Fruit fly (Drosophila melanogaster) whole organism, embryonic: ENCODE data around the gene mthl2.

Experiments
- CG12659 ChIP-seq: fragments of 200-800 bp; sonication (Bioruptor generic); optimal IDR thresholded peaks from 3 replicates; lab custom pipeline; 2017; ENCODE audit warnings: mild to moderate bottlenecking, missing biosample characterization, missing genetic modification reagents, missing genetic modification characterization
- E2f2 ChIP-seq: fragments of 200-800 bp; sonication (Bioruptor generic); IDR thresholded peaks from 2 replicates; pipeline ENCODE4 v1.3.6; 2022; ENCODE audit warnings: missing biosample characterization, missing genetic modification characterization
- Hr78 ChIP-seq, 2 experiments: fragments of 200-800 bp in 1 of 2; fragments of >200 bp in 1 of 2; sonication (Bioruptor generic) in 1 of 2; optimal IDR thresholded peaks; 2 replicates each; lab custom pipeline; 2017 to 2019; ENCODE audit warnings: missing biosample characterization in 2 of 2, missing genetic modification characterization in 2 of 2, mild to moderate bottlenecking in 1 of 2, moderate library complexity in 1 of 2
- Lhr ChIP-seq: fragments of 200-800 bp; sonication (Bioruptor generic); optimal IDR thresholded peaks from 3 replicates; lab custom pipeline; 2017; ENCODE audit warnings: mild to moderate bottlenecking, missing biosample characterization, missing genetic modification reagents, missing genetic modification characterization
- Nf-YC ChIP-seq: fragments of 200-800 bp; optimal IDR thresholded peaks from 3 replicates; lab custom pipeline; 2019; ENCODE audit warnings: missing biosample characterization, mild to moderate bottlenecking, missing genetic modification characterization, moderate library complexity
- al ChIP-seq: fragments of 200-800 bp; sonication (Bioruptor generic); IDR thresholded peaks from 2 replicates; pipeline ENCODE4 v1.3.6; 2022; ENCODE audit warnings: missing biosample characterization, missing genetic modification characterization
- fd96Cb ChIP-seq: fragments of 200-800 bp; sonication (Bioruptor generic); optimal IDR thresholded peaks from 2 replicates; lab custom pipeline; 2018; ENCODE audit warnings: missing biosample characterization, mild to moderate bottlenecking, missing genetic modification characterization, moderate library complexity
- nau ChIP-seq: fragments of 200-800 bp; sonication (Bioruptor generic); optimal IDR thresholded peaks from 3 replicates; lab custom pipeline; 2017; ENCODE audit warnings: missing biosample characterization, mild to moderate bottlenecking, missing genetic modification characterization, missing genetic modification reagents
- pnt ChIP-seq: fragments of 200-800 bp; sonication (Bioruptor generic); optimal IDR thresholded peaks from 3 replicates; lab custom pipeline; 2016; ENCODE audit warnings: missing biosample characterization, missing genetic modification characterization
- toy ChIP-seq: fragments of 200-800 bp; sonication (Bioruptor generic); IDR thresholded peaks from 2 replicates; pipeline ENCODE4 v1.3.6; 2022; ENCODE audit warnings: missing biosample characterization, missing genetic modification characterization

DNA sequence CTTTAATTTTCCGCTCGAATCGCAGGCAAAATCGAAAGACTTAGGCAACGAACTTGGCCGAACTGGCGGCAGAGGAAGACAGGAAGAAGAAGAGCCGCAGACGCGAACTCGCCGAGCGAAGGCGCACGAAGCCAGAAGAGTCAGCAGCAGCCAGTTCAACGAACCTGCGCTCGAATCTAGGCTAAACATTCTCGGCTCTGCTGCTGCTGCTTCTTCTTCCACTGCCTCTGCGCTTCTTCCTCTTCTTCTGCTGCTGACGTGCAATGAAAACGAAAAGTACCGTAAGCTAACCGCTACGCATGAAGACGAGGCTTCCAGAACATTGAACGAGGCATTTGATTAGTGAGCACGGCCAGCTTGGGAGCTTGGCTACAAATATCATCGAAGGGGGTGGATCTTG lies 11.9 kb downstream of the mthl2 start:
- TF ChIP-seq E2f2 (no peak), nau (GFP tag; lab: Kevin White, UChicago) (no peak), pnt (GFP tag; lab: Kevin White, UChicago) (no peak), Lhr (GFP tag; lab: Kevin White, UChicago) (no peak), Nf-YC (tag; lab: Kevin White, UChicago) (no peak), toy (GFP tag; lab: Robert Waterston, UW) (no peak), fd96Cb (tag; lab: Kevin White, UChicago) (no peak), al (GFP tag; lab: Robert Waterston, UW) (no peak), CG12659 (GFP tag; lab: Kevin White, UChicago) (no peak), Hr78 (GFP tag; optimal IDR thresholded peaks at IDR 0.05; lab: Kevin White, UChicago) (no peak)
